Worm (Caenorhabditis elegans) whole organism, L4 larva: ENCODE results near the gene D2062.5.

Experiments used
- aly-2 ChIP-seq: sonication (generic microtip); optimal IDR thresholded peaks from 2 replicates; lab custom pipeline; 2018; ENCODE audit warnings: missing biosample characterization, missing genetic modification characterization
- arid-1 ChIP-seq: fragments of 200-800 bp; sonication (Bioruptor generic); conservative IDR thresholded peaks from 2 replicates; pipeline ENCODE4 v1.3.6; 2022; ENCODE audit warnings: missing genetic modification reagents, missing genetic modification characterization, missing compliant biosample characterization
- ces-1 ChIP-seq: fragments of 150-350 bp; sonication (generic microtip); optimal IDR thresholded peaks from 4 replicates; lab custom pipeline; 2014; ENCODE audit warnings: missing biosample characterization, missing genetic modification reagents, missing genetic modification characterization
- dpl-1 ChIP-seq: fragments of 150-350 bp; optimal IDR thresholded peaks from 2 replicates; lab custom pipeline; 2014; ENCODE audit warnings: missing biosample characterization, missing genetic modification reagents, missing genetic modification characterization
- hif-1 ChIP-seq, 2 experiments: sonication (generic microtip); optimal IDR thresholded peaks; 2 replicates each; lab custom pipeline; 2016 to 2017; ENCODE audit warnings: missing compliant biosample characterization in 2 of 2, missing genetic modification characterization in 2 of 2, missing genetic modification reagents in 2 of 2, missing genotype in 2 of 2, mild to moderate bottlenecking in 1 of 2
- lsy-2 ChIP-seq, 2 experiments: fragments of 150-350 bp in 1 of 2; sonication (generic microtip) in 1 of 2; optimal IDR thresholded peaks; 2 replicates each; lab custom pipeline; 2014 to 2017; ENCODE audit warnings: missing biosample characterization in 2 of 2, missing genetic modification characterization in 2 of 2
- mdt-29 ChIP-seq: fragments of 200-800 bp; sonication (Bioruptor generic); IDR thresholded peaks from 2 replicates; pipeline ENCODE4 v1.3.6; 2022; ENCODE audit warnings: missing genetic modification reagents, missing genetic modification characterization, missing compliant biosample characterization
- nhr-237 ChIP-seq: sonication (generic microtip); optimal IDR thresholded peaks from 2 replicates; lab custom pipeline; 2017; ENCODE audit warnings: missing biosample characterization, missing genetic modification characterization
- pha-4 ChIP-seq, 2 experiments: fragments of 150-350 bp in 1 of 2; fragments of 200-800 bp in 1 of 2; sonication (Bioruptor generic) in 1 of 2; IDR thresholded peaks in 1 of 2; optimal IDR thresholded peaks in 1 of 2; 2 replicates each; pipeline versions ENCODE4 v1.3.6 to Lab custom; 2014 to 2022; ENCODE audit warnings: missing genetic modification characterization in 2 of 2, missing genetic modification reagents in 2 of 2, missing biosample characterization in 1 of 2, missing compliant biosample characterization in 1 of 2
- snpc-4 ChIP-seq: fragments of 150-350 bp; optimal IDR thresholded peaks from 2 replicates; lab custom pipeline; 2014; ENCODE audit warnings: missing biosample characterization, missing genetic modification characterization
- zag-1 ChIP-seq: fragments of 150-350 bp; optimal IDR thresholded peaks from 2 replicates; lab custom pipeline; 2014; ENCODE audit warnings: missing biosample characterization, missing genetic modification characterization
- zfp-3 ChIP-seq: fragments of 200-800 bp; sonication (Bioruptor generic); conservative IDR thresholded peaks from 2 replicates; pipeline ENCODE4 v1.3.6; 2022; ENCODE audit warnings: missing genetic modification reagents, missing genetic modification characterization, missing compliant biosample characterization

- TF ChIP-seq snpc-4 (no peak), pha-4 (GFP tag; IDR thresholded peaks at IDR 0.05; lab: Robert Waterston, UW) (no peak), pha-4 (tag; optimal IDR thresholded peaks at IDR 0.05; lab: Kevin White, UChicago) (no peak), zfp-3 (no peak), nhr-237 (tag; lab: Kevin White, UChicago) (no peak), lsy-2 (tag; optimal IDR thresholded peaks at IDR 0.05; lab: Kevin White, UChicago) (no peak), arid-1 (GFP tag; lab: Robert Waterston, UW) (no peak), ces-1 (GFP tag; lab: Kevin White, UChicago) (no peak), mdt-29 (GFP tag; lab: Robert Waterston, UW) (no peak), dpl-1 (GFP tag; lab: Kevin White, UChicago) (no peak), zag-1 (tag; lab: Kevin White, UChicago) (no peak), hif-1 (tag; optimal IDR thresholded peaks at IDR 0.05; lab: Kevin White, UChicago) (no peak), aly-2 (tag; lab: Kevin White, UChicago) (no peak)
Measured at ce11 chrII:2605319-2605718, 17.3 kb upstream of the D2062.5 start, which contains the start of gene sri-77.
